Fruit fly (Drosophila melanogaster): Measurements from ENCODE around the gene CG33710.

CG33710 gene

dm6 chr3L:19991714-19992231 lies 39.2 kb upstream of the CG33710 start, which contains the start of the genes CG7646 and Nca (continued):
- no peak for TF ChIP-seq NfI (GFP tag; optimal IDR thresholded peaks at IDR 0.05)
- no peak for TF ChIP-seq slbo (GFP tag; IDR thresholded peaks at IDR 0.05)
- peak; percentile 76 for TF ChIP-seq CG17912 (GFP tag; optimal IDR thresholded peaks at IDR 0.05)
- TF ChIP-seq btn (GFP tag; optimal IDR thresholded peaks at IDR 0.05) = no peak
- no peak for TF ChIP-seq Rx (GFP tag; IDR thresholded peaks at IDR 0.05)
- no peak for TF ChIP-seq CG1647 (GFP tag; optimal IDR thresholded peaks at IDR 0.05)
- no peak for TF ChIP-seq slou (GFP tag; optimal IDR thresholded peaks at IDR 0.05)
- TF ChIP-seq Elba2 (GFP tag; optimal IDR thresholded peaks at IDR 0.05) = peak; percentile 77
- no peak for TF ChIP-seq Jarid2 (GFP tag; optimal IDR thresholded peaks at IDR 0.05)
- TF ChIP-seq CG12391 (tag; optimal IDR thresholded peaks at IDR 0.05) = peak; percentile 49
- TF ChIP-seq CG4854 (GFP tag; optimal IDR thresholded peaks at IDR 0.05) = no peak
- peak; percentile 50; the same call in 1 of the 3 replicates for TF ChIP-seq row (GFP tag; IDR thresholded peaks at IDR 0.05)
- no peak for TF ChIP-seq aop (GFP tag; IDR thresholded peaks at IDR 0.05)
- TF ChIP-seq HLHmδ (GFP tag; optimal IDR thresholded peaks at IDR 0.05) = no peak
- no peak for TF ChIP-seq CG11560 (tag; IDR thresholded peaks at IDR 0.05)
- TF ChIP-seq CG8388 (GFP tag; optimal IDR thresholded peaks at IDR 0.05) = no peak
- no peak for TF ChIP-seq prd (optimal IDR thresholded peaks at IDR 0.05)
- TF ChIP-seq prd (GFP tag; IDR thresholded peaks at IDR 0.05) = no peak
- TF ChIP-seq chn (GFP tag; optimal IDR thresholded peaks at IDR 0.05) = no peak
- no peak for TF ChIP-seq oc (tag; optimal IDR thresholded peaks at IDR 0.05)
- TF ChIP-seq CG12071 (GFP tag; optimal IDR thresholded peaks at IDR 0.05) = no peak
- no peak for TF ChIP-seq Dfd (GFP tag; optimal IDR thresholded peaks at IDR 0.05)
- no peak for TF ChIP-seq Fer1 (GFP tag; optimal IDR thresholded peaks at IDR 0.05)
- no peak; the same call in 1 of the 3 replicates for TF ChIP-seq zen2 (GFP tag; IDR thresholded peaks at IDR 0.05; ENCODE audit: partially characterized antibody)
- no peak for TF ChIP-seq CG10274 (GFP tag; optimal IDR thresholded peaks at IDR 0.05)
- TF ChIP-seq CG6791 (GFP tag; IDR thresholded peaks at IDR 0.05; ENCODE audit: partially characterized antibody) = peak; percentile 95
- no peak for TF ChIP-seq cato (GFP tag; optimal IDR thresholded peaks at IDR 0.05; ENCODE audit: borderline replicate concordance)
- no peak for TF ChIP-seq CG16863 (GFP tag; optimal IDR thresholded peaks at IDR 0.05)
- peak; percentile 50 for TF ChIP-seq CG12659 (GFP tag; optimal IDR thresholded peaks at IDR 0.05)
- no peak for TF ChIP-seq CG9876 (GFP tag; optimal IDR thresholded peaks at IDR 0.05)
- no peak for TF ChIP-seq GATAe (GFP tag; conservative IDR thresholded peaks at IDR 0.05)
- TF ChIP-seq Deaf1 (tag; optimal IDR thresholded peaks at IDR 0.05) = no peak
- TF ChIP-seq CG10959 (GFP tag; IDR thresholded peaks at IDR 0.05) = no peak
- no peak for TF ChIP-seq Atf-2 (GFP tag; optimal IDR thresholded peaks at IDR 0.05)
- peak; percentile 52 for TF ChIP-seq HmgZ (tag; optimal IDR thresholded peaks at IDR 0.05)
- TF ChIP-seq phol (tag; optimal IDR thresholded peaks at IDR 0.05) = peak; percentile 13
- TF ChIP-seq CG15601 (tag; optimal IDR thresholded peaks at IDR 0.05) = peak; percentile 26
- TF ChIP-seq sqz (GFP tag; optimal IDR thresholded peaks at IDR 0.05) = no peak
- no peak for TF ChIP-seq NK7.1 (GFP tag; optimal IDR thresholded peaks at IDR 0.05)
- TF ChIP-seq wek (GFP tag; optimal IDR thresholded peaks at IDR 0.05) = peak; percentile 75
- TF ChIP-seq cg (GFP tag; optimal IDR thresholded peaks at IDR 0.05) = peak; percentile 21
- TF ChIP-seq CG12744 (GFP tag; optimal IDR thresholded peaks at IDR 0.05) = no peak
- TF ChIP-seq p53 (GFP tag; optimal IDR thresholded peaks at IDR 0.05) = no peak
- peak; percentile 28 for TF ChIP-seq CTCF (GFP tag; optimal IDR thresholded peaks at IDR 0.05)
- no peak for TF ChIP-seq HLH3B (GFP tag; IDR thresholded peaks at IDR 0.05)
- TF ChIP-seq stwl (tag; optimal IDR thresholded peaks at IDR 0.05) = peak; percentile 76
- TF ChIP-seq toy (GFP tag; IDR thresholded peaks at IDR 0.05) = no peak
- peak; percentile 91 for TF ChIP-seq Dref (GFP tag; IDR thresholded peaks at IDR 0.05)
- no peak for TF ChIP-seq CG12769 (tag; optimal IDR thresholded peaks at IDR 0.05)
- no peak for TF ChIP-seq crol (GFP tag; IDR thresholded peaks at IDR 0.05)
- TF ChIP-seq CG11504 (tag; optimal IDR thresholded peaks at IDR 0.05) = no peak
- no peak for TF ChIP-seq vfl (GFP tag; optimal IDR thresholded peaks at IDR 0.05)

Data from whole organism, embryonic.